Worm (Caenorhabditis elegans) whole organism, L1 larva: ENCODE data around the gene F56B3.2.

ENCODE experiments used
- C16A3.4 ChIP-seq: fragments of 150-350 bp; optimal IDR thresholded peaks from 2 replicates; lab custom pipeline; 2014; ENCODE audit warnings: missing biosample characterization, missing genetic modification characterization
- C34B4.2 ChIP-seq: sonication (generic microtip); optimal IDR thresholded peaks from 2 replicates; lab custom pipeline; 2017; ENCODE audit warnings: mild to moderate bottlenecking, missing genetic modification characterization, missing compliant biosample characterization
- aha-1 ChIP-seq: fragments of 150-350 bp; optimal IDR thresholded peaks from 2 replicates; lab custom pipeline; 2014; ENCODE audit warnings: missing biosample characterization, missing genetic modification characterization
- ama-1 ChIP-seq: fragments of 150-350 bp; optimal IDR thresholded peaks from 2 replicates; lab custom pipeline; 2014
- ceh-82 ChIP-seq, 3 experiments: fragments of 150-350 bp in 1 of 3; sonication (generic microtip) in 2 of 3; optimal IDR thresholded peaks; 2 replicates each; lab custom pipeline; 2014 to 2017; ENCODE audit warnings: missing biosample characterization in 3 of 3, missing genetic modification characterization in 3 of 3
- ceh-88 ChIP-seq: fragments of 200-800 bp; sonication (Bioruptor generic); IDR thresholded peaks from 2 replicates; pipeline ENCODE4 v1.3.6; 2022; ENCODE audit warnings: missing genetic modification characterization, missing compliant biosample characterization
- ceh-90 ChIP-seq: sonication (generic microtip); optimal IDR thresholded peaks from 2 replicates; lab custom pipeline; 2016; ENCODE audit warnings: missing genetic modification characterization, missing compliant biosample characterization
- ces-1 ChIP-seq: fragments of 150-350 bp; optimal IDR thresholded peaks from 2 replicates; lab custom pipeline; 2014; ENCODE audit warnings: missing biosample characterization, missing genetic modification reagents, missing genetic modification characterization
- efl-1 ChIP-seq, 4 experiments: fragments of 150-350 bp; optimal IDR thresholded peaks in 3 of 4; peaks in 1 of 4; 1 replicate in 1 of 4; 2 replicates in 3 of 4; lab custom pipeline; 2014; ENCODE audit warnings: missing biosample characterization in 2 of 4, missing genetic modification characterization in 2 of 4, missing genetic modification reagents in 2 of 4
- efl-3 ChIP-seq: fragments of 200-800 bp; sonication (Bioruptor generic); optimal IDR thresholded peaks from 2 replicates; lab custom pipeline; 2018; ENCODE audit warnings: mild to moderate bottlenecking, missing genetic modification characterization, missing compliant biosample characterization
- egl-13 ChIP-seq: sonication (generic microtip); optimal IDR thresholded peaks from 2 replicates; lab custom pipeline; 2016; ENCODE audit warnings: missing genotype, missing genetic modification reagents, missing genetic modification characterization, missing compliant biosample characterization
- elt-2 ChIP-seq: sonication (generic microtip); optimal IDR thresholded peaks from 2 replicates; lab custom pipeline; 2016; ENCODE audit warnings: missing genetic modification characterization, mild to moderate bottlenecking, inconsistent platforms, missing compliant biosample characterization, missing genetic modification reagents
- ets-5 ChIP-seq: fragments of 200-800 bp; sonication (Bioruptor generic); IDR thresholded peaks from 2 replicates; pipeline ENCODE4 v1.3.6; 2022; ENCODE audit warnings: missing genetic modification characterization, missing compliant biosample characterization
- fkh-4 ChIP-seq: sonication (generic microtip); optimal IDR thresholded peaks from 2 replicates; lab custom pipeline; 2016; ENCODE audit warnings: missing compliant biosample characterization, missing genetic modification characterization, borderline replicate concordance
- fos-1 ChIP-seq: fragments of 150-350 bp; optimal IDR thresholded peaks from 2 replicates; lab custom pipeline; 2014; ENCODE audit warnings: missing biosample characterization, missing genetic modification characterization
- hlh-4 ChIP-seq: sonication (generic microtip); optimal IDR thresholded peaks from 2 replicates; lab custom pipeline; 2016; ENCODE audit warnings: mild to moderate bottlenecking, missing genetic modification characterization, missing compliant biosample characterization
- irx-1 ChIP-seq: sonication (generic microtip); optimal IDR thresholded peaks from 2 replicates; lab custom pipeline; 2016; ENCODE audit warnings: missing genetic modification characterization, missing compliant biosample characterization
- isw-1 ChIP-seq: fragments of 200-800 bp; sonication (Bioruptor generic); IDR thresholded peaks from 2 replicates; pipeline ENCODE4 v1.3.6; 2022; ENCODE audit warnings: missing genetic modification characterization, missing compliant biosample characterization
- jun-1 ChIP-seq: fragments of 150-350 bp; optimal IDR thresholded peaks from 2 replicates; lab custom pipeline; 2014; ENCODE audit warnings: missing biosample characterization, missing genetic modification reagents, missing genetic modification characterization
- lin-14 ChIP-seq: fragments of 200-800 bp; sonication (Bioruptor generic); optimal IDR thresholded peaks from 2 replicates; lab custom pipeline; 2018; ENCODE audit warnings: mild to moderate bottlenecking, missing genetic modification characterization, moderate library complexity, missing compliant biosample characterization
- lin-35 ChIP-seq, 2 experiments: fragments of 150-350 bp; optimal IDR thresholded peaks; 2 replicates each; lab custom pipeline; 2014; ENCODE audit warnings: missing biosample characterization in 2 of 2, missing genetic modification characterization in 2 of 2, missing genetic modification reagents in 2 of 2
- mab-9 ChIP-seq: fragments of 200-800 bp; sonication (Bioruptor generic); IDR thresholded peaks from 2 replicates; pipeline ENCODE4 v1.3.6; 2022; ENCODE audit warnings: missing genetic modification reagents, missing genetic modification characterization, missing compliant biosample characterization
- mdl-1 ChIP-seq, 2 experiments: fragments of 150-350 bp; optimal IDR thresholded peaks; 2 replicates each; lab custom pipeline; 2014 to 2017; ENCODE audit warnings: missing biosample characterization in 2 of 2, missing genetic modification characterization in 2 of 2, inconsistent platforms in 1 of 2
- mef-2 ChIP-seq: fragments of 150-350 bp; optimal IDR thresholded peaks from 2 replicates; lab custom pipeline; 2014; ENCODE audit warnings: missing biosample characterization, missing genetic modification characterization
- mep-1 ChIP-seq: fragments of 150-350 bp; optimal IDR thresholded peaks from 2 replicates; lab custom pipeline; 2014; ENCODE audit warnings: missing biosample characterization, missing genetic modification characterization
- nhr-19 ChIP-seq: fragments of 200-800 bp; sonication (Bioruptor generic); conservative IDR thresholded peaks from 2 replicates; pipeline ENCODE4 v1.3.6; 2022; ENCODE audit warnings: missing genetic modification characterization, missing compliant biosample characterization
- nhr-237 ChIP-seq: fragments of 150-350 bp; optimal IDR thresholded peaks from 2 replicates; lab custom pipeline; 2014; ENCODE audit warnings: missing biosample characterization, missing genetic modification characterization
- nhr-47 ChIP-seq: sonication (generic microtip); optimal IDR thresholded peaks from 2 replicates; lab custom pipeline; 2016; ENCODE audit warnings: mild to moderate bottlenecking, missing genetic modification characterization, moderate library complexity, missing compliant biosample characterization
- nhr-71 ChIP-seq: sonication (generic microtip); optimal IDR thresholded peaks from 2 replicates; lab custom pipeline; 2016; ENCODE audit warnings: mild to moderate bottlenecking, missing genetic modification characterization, moderate library complexity, missing compliant biosample characterization
- nhr-85 ChIP-seq: sonication (generic microtip); peaks from one replicate; lab custom pipeline; 2016; ENCODE audit warnings: missing genetic modification characterization, inconsistent platforms, missing compliant biosample characterization
- pax-3 ChIP-seq: fragments of 200-800 bp; sonication (Bioruptor generic); optimal IDR thresholded peaks from 2 replicates; lab custom pipeline; 2018; ENCODE audit warnings: mild to moderate bottlenecking, missing genetic modification characterization, moderate library complexity, missing compliant biosample characterization
- rnt-1 ChIP-seq: sonication (generic microtip); optimal IDR thresholded peaks from 2 replicates; lab custom pipeline; 2016; ENCODE audit warnings: mild to moderate bottlenecking, missing genetic modification characterization, moderate library complexity, missing compliant biosample characterization
- snpc-4 ChIP-seq: fragments of 150-350 bp; optimal IDR thresholded peaks from 2 replicates; lab custom pipeline; 2014; ENCODE audit warnings: missing biosample characterization, missing genetic modification characterization
- sox-4 ChIP-seq: sonication (generic microtip); optimal IDR thresholded peaks from 2 replicates; lab custom pipeline; 2016; ENCODE audit warnings: missing genetic modification characterization, missing compliant biosample characterization
- sptf-1 ChIP-seq: fragments of 150-350 bp; optimal IDR thresholded peaks from 2 replicates; lab custom pipeline; 2014; ENCODE audit warnings: missing biosample characterization, missing genetic modification characterization
- tbx-2 ChIP-seq: sonication (generic microtip); optimal IDR thresholded peaks from 2 replicates; lab custom pipeline; 2016; ENCODE audit warnings: missing genetic modification characterization, missing compliant biosample characterization
- unc-130 ChIP-seq: fragments of 150-350 bp; optimal IDR thresholded peaks from 2 replicates; lab custom pipeline; 2017; ENCODE audit warnings: missing biosample characterization, missing genetic modification characterization, inconsistent platforms
- unc-30 ChIP-seq: sonication (generic microtip); optimal IDR thresholded peaks from 2 replicates; lab custom pipeline; 2017; ENCODE audit warnings: missing biosample characterization, missing genetic modification characterization
- unc-62 ChIP-seq: fragments of 150-350 bp; optimal IDR thresholded peaks from 2 replicates; lab custom pipeline; 2014; ENCODE audit warnings: missing biosample characterization, missing genetic modification reagents, missing genetic modification characterization
- unc-86 ChIP-seq: sonication (generic microtip); optimal IDR thresholded peaks from 2 replicates; lab custom pipeline; 2016; ENCODE audit warnings: missing genetic modification characterization, missing compliant biosample characterization
- zag-1 ChIP-seq: fragments of 150-350 bp; optimal IDR thresholded peaks from 2 replicates; lab custom pipeline; 2014; ENCODE audit warnings: missing biosample characterization, missing genetic modification characterization
- ztf-11 ChIP-seq, 2 experiments: sonication (generic microtip); optimal IDR thresholded peaks; 2 replicates each; lab custom pipeline; 2016 to 2017; ENCODE audit warnings: missing genetic modification characterization in 2 of 2, missing biosample characterization in 1 of 2, missing compliant biosample characterization in 1 of 2

F56B3.2 gene

ce11 chrIV:757548-757947, 10.8 kb downstream of the F56B3.2 start:
- TF ChIP-seq nhr-237 (tag; lab: Kevin White, UChicago): no peak
- no peak for TF ChIP-seq efl-1 (optimal IDR thresholded peaks at IDR 0.05; lab: Kevin White, UChicago)
- peak in 1 of 2 experiments; percentile 57 for TF ChIP-seq efl-1 (GFP tag; optimal IDR thresholded peaks at IDR 0.05 in 1 of 2; lab: Kevin White, UChicago)
- no peak for TF ChIP-seq efl-3 (GFP tag; lab: Kevin White, UChicago)

DNA sequence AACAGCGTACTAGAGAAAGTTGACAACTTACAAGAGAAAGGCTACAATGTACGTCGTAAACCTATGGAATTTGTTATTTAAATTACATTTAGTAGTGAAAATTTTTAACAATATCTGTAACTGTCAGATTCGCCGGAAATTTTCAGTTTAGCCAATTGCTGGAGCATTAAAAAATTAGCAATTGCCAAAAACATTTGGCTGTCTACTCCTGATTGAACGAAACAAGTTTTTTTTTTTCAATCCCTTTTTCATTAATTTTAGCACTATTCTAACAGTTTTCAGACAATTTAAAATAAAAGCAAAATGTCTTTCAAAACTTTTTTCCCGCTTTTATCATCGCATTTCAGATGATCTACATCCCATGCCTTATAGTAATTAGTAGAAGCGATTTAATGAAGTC, 11.4 kb downstream of the F56B3.2 start:
- no peak for TF ChIP-seq unc-86 (tag; lab: Kevin White, UChicago)
- no peak for TF ChIP-seq ceh-88
- no peak for TF ChIP-seq hlh-4 (tag; lab: Kevin White, UChicago)
- no peak for TF ChIP-seq unc-62 (GFP tag; lab: Kevin White, UChicago)
- TF ChIP-seq ets-5: no peak
- TF ChIP-seq fos-1 (tag; lab: Kevin White, UChicago): no peak
- TF ChIP-seq, all 84 proteins: peak for 0

ce11 chrIV:756421-756820, 12.0 kb downstream of the F56B3.2 start, which contains the start of gene srt-23:
Gene srt-23, plus strand, starts transcription at chrIV:756721.
- TF ChIP-seq elt-2 (no peak), lin-14 (GFP tag; lab: Kevin White, UChicago) (no peak), sox-4 (tag; lab: Kevin White, UChicago) (no peak), nhr-85 (tag; lab: Kevin White, UChicago) (no peak), irx-1 (no peak), pax-3 (no peak), mep-1 (tag; lab: Kevin White, UChicago) (no peak), C34B4.2 (tag; lab: Kevin White, UChicago) (no peak), tbx-2 (tag; lab: Kevin White, UChicago) (no peak), isw-1 (GFP tag; lab: Robert Waterston, UW) (no peak), egl-13 (tag; lab: Kevin White, UChicago) (no peak), jun-1 (tag; lab: Kevin White, UChicago) (no peak), lin-35 (GFP tag; optimal IDR thresholded peaks at IDR 0.05; lab: Kevin White, UChicago) (no peak), sptf-1 (tag; lab: Kevin White, UChicago) (no peak), snpc-4 (tag; lab: Kevin White, UChicago) (no peak), ceh-82 (tag; optimal IDR thresholded peaks at IDR 0.05; lab: Kevin White, UChicago) (no peak), nhr-47 (tag; lab: Kevin White, UChicago) (no peak)
- TF ChIP-seq, all 84 proteins: peak for 0

- TF ChIP-seq lin-35 (GFP tag; optimal IDR thresholded peaks at IDR 0.05; lab: Kevin White, UChicago): no peak
- no peak for TF ChIP-seq nhr-47 (tag; lab: Kevin White, UChicago)
- no peak for TF ChIP-seq egl-13 (tag; lab: Kevin White, UChicago)
- TF ChIP-seq ama-1 (lab: Kevin White, UChicago): no peak
- TF ChIP-seq sptf-1 (tag; lab: Kevin White, UChicago): no peak
- no peak for TF ChIP-seq mab-9
- no peak for TF ChIP-seq irx-1
- no peak for TF ChIP-seq ceh-90 (tag; lab: Kevin White, UChicago)
- no peak for TF ChIP-seq mdl-1 (tag; optimal IDR thresholded peaks at IDR 0.05; lab: Kevin White, UChicago)
- no peak for TF ChIP-seq zag-1 (tag; lab: Kevin White, UChicago)
- TF ChIP-seq fkh-4 (tag; lab: Kevin White, UChicago): no peak
- TF ChIP-seq ces-1 (GFP tag; lab: Kevin White, UChicago): no peak
- TF ChIP-seq unc-30 (tag; lab: Kevin White, UChicago): no peak
Measured at ce11 chrIV:754357-754972, 13.9 kb downstream of the F56B3.2 start.

DNA sequence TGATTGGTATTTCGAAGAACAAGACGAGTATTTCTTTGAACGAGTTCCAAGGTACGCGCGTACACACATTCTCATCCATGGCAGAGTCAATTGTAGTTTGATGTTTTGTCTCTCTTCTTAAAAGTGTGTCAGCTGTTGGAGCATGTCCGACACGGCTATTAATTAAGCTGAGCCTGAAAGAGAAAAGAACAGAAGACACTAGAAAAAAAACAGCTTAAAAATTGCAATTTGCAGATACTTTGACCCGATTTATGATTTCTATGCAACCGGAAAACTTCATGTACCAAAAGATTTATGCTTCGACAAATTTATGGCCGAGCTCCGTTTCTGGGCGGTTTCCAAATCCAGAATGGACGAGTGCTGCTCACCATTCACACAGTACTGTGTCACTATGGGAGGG, 18.8 kb downstream of the F56B3.2 start:
- peak; percentile 26 for TF ChIP-seq nhr-71
- no peak for TF ChIP-seq aha-1 (tag; lab: Kevin White, UChicago)
- no peak for TF ChIP-seq ztf-11 (tag; optimal IDR thresholded peaks at IDR 0.05; lab: Kevin White, UChicago)
- peak; percentile 11 for TF ChIP-seq rnt-1 (tag; lab: Kevin White, UChicago)
- TF ChIP-seq efl-1 (optimal IDR thresholded peaks at IDR 0.05; lab: Kevin White, UChicago): no peak
- TF ChIP-seq efl-1 (GFP tag; optimal IDR thresholded peaks at IDR 0.05 in 1 of 2; lab: Kevin White, UChicago): no peak
- no peak for TF ChIP-seq unc-130
- TF ChIP-seq unc-62 (GFP tag; lab: Kevin White, UChicago): no peak
- TF ChIP-seq C16A3.4 (tag; lab: Kevin White, UChicago): no peak
- TF ChIP-seq mef-2 (tag; lab: Kevin White, UChicago): no peak
- TF ChIP-seq nhr-19: no peak
- TF ChIP-seq, all 84 proteins: peak for 2
